Worm (Caenorhabditis elegans): ENCODE data around the gene cbp-3.

DNA sequence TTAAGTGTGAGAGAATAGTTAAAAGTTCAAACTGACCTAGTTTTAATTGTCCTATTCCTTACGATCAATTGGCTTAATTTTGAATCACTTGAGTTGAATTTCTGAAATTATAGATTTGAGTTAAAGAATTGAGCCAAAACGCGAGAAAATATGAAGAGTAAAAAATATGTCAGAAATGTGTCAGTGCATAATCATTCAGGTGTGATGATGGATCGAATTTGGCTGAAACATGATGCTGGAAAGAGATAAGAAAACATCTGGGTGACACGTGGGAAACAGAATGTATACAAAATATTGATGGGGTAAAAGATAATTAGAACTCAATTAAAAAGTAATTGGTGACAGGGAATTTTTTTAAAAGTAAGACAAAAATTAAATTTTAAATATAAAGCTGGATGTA is 60.0 kb downstream of the cbp-3 start, which contains the start of gene R10E12.2:
- TF ChIP-seq lin-35 (GFP tag; optimal IDR thresholded peaks at IDR 0.05): no peak
- TF ChIP-seq nhr-237 (tag; optimal IDR thresholded peaks at IDR 0.05): no peak
- TF ChIP-seq sup-37 (GFP tag; optimal IDR thresholded peaks at IDR 0.05): no peak
- no peak for TF ChIP-seq nhr-85 (tag)
